Worm (Caenorhabditis elegans): ENCODE measurements around the gene rpl-25.1.

The rpl-25.1 gene

ce11 chrX:4715107-4715506 is at the start of gene rpl-25.1:
rpl-25.1 (plus strand) TSS chrX:4715178.
- TF ChIP-seq him-1 (tag; optimal IDR thresholded peaks at IDR 0.05) (no peak), dao-5 (tag; optimal IDR thresholded peaks at IDR 0.05) (no peak), W03F9.2 (tag; optimal IDR thresholded peaks at IDR 0.05) (no peak)

DNA sequence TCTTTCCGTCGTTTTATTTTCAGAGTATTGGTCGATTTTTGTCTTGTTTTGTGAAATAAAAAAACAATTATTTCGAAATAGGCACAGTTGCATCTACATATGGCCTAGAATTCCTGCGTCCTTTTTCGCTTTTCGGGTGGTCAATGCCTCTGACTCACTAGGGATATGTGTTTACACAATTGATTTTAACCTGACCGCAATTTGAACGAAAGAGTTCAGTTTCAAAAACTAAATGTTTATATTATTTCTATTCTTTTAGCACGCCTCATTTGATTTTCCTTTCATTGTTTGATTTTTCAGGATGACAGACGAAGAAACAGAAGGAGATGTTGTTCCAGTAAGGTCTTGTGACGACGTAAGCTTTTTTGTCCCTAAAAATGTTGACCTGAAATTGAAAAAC is 47.2 kb upstream of the rpl-25.1 start, which contains the start of gene mfsd-12:
mfsd-12 (plus strand) TSS at position 301 of the 400 bp plus-strand sequence.
- TF ChIP-seq W03F9.2 (tag; optimal IDR thresholded peaks at IDR 0.05) (no peak), dao-5 (tag; optimal IDR thresholded peaks at IDR 0.05) (no peak), him-1 (tag; optimal IDR thresholded peaks at IDR 0.05) (no peak)

ce11 chrX:4671837-4672236 is 43.1 kb upstream of the rpl-25.1 start:
- TF ChIP-seq him-1 (tag; optimal IDR thresholded peaks at IDR 0.05) = no peak
- TF ChIP-seq dao-5 (tag; optimal IDR thresholded peaks at IDR 0.05) = no peak
- TF ChIP-seq W03F9.2 (tag; optimal IDR thresholded peaks at IDR 0.05) = no peak

- TF ChIP-seq W03F9.2 (tag; optimal IDR thresholded peaks at IDR 0.05) (no peak), dao-5 (tag; optimal IDR thresholded peaks at IDR 0.05) (no peak), him-1 (tag; optimal IDR thresholded peaks at IDR 0.05) (no peak)
Observed at ce11 chrX:4673165-4673756, 41.7 kb upstream of the rpl-25.1 start, which contains the start of gene tmem-135. tmem-135 (plus strand) TSS chrX:4673706.

ce11 chrX:4676702-4677101 is 38.3 kb upstream of the rpl-25.1 start:
- no peak for TF ChIP-seq W03F9.2 (tag; optimal IDR thresholded peaks at IDR 0.05)
- TF ChIP-seq him-1 (tag; optimal IDR thresholded peaks at IDR 0.05) = no peak
- TF ChIP-seq dao-5 (tag; optimal IDR thresholded peaks at IDR 0.05) = no peak

- no peak for TF ChIP-seq him-1 (tag; optimal IDR thresholded peaks at IDR 0.05)
- TF ChIP-seq dao-5 (tag; optimal IDR thresholded peaks at IDR 0.05) = no peak
- TF ChIP-seq W03F9.2 (tag; optimal IDR thresholded peaks at IDR 0.05) = no peak
Observed at ce11 chrX:4678029-4678428, 36.9 kb upstream of the rpl-25.1 start, which contains the start of gene flp-11. flp-11 (minus strand) TSS chrX:4678129.

DNA sequence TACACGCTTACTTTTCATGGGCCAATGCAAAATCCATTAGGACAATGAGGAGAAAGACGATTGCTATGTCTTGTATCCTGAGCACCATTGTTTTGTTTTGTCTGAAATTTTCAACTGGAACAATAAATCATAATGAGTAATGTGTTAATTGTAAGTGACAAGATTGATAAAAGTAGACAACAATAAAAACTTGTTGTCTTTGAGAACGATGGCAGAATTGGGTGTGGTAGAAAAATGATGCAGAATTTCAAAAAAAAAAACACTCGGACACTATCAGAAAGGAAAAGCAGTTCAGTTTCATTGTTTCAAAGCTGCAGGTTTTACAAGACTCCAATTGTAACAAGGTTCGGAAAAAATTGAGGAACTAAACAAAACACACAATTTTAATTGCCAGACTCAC is 32.4 kb upstream of the rpl-25.1 start, which contains the start of gene K02G10.15:
K02G10.15 (minus strand) TSS at position 101 of the 400 bp plus-strand sequence.
- TF ChIP-seq him-1 (tag; optimal IDR thresholded peaks at IDR 0.05) (no peak), dao-5 (tag; optimal IDR thresholded peaks at IDR 0.05) (no peak), W03F9.2 (tag; optimal IDR thresholded peaks at IDR 0.05) (no peak)

DNA sequence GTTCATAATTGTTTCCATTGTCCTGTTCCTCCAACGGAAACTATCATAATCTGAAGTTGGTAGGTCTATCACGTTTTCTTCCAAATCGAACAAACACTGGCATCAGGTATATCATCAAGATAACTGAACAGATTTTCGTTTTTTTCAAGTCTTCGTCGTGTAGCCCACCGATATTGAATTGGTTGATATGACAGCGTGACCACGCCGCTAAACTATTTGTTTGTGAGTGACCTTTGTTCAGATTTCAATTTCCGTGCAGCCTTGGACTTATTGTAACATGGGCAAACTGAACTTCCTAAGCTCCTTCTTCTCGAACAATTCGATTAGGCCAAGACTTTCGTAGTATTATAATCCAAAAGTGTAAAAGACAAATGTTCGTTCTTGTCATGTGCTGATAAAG is 29.4 kb upstream of the rpl-25.1 start:
- TF ChIP-seq W03F9.2 (tag; optimal IDR thresholded peaks at IDR 0.05) (no peak), him-1 (tag; optimal IDR thresholded peaks at IDR 0.05) (no peak), dao-5 (tag; optimal IDR thresholded peaks at IDR 0.05) (no peak)

ce11 chrX:4691148-4691773 is 23.7 kb upstream of the rpl-25.1 start, which contains the start of gene K02G10.5:
K02G10.5 (minus strand) TSS chrX:4691198.
- TF ChIP-seq dao-5 (tag; optimal IDR thresholded peaks at IDR 0.05) = no peak
- no peak for TF ChIP-seq W03F9.2 (tag; optimal IDR thresholded peaks at IDR 0.05)
- no peak for TF ChIP-seq him-1 (tag; optimal IDR thresholded peaks at IDR 0.05)

ce11 chrX:4694611-4695370 is 20.2 kb upstream of the rpl-25.1 start:
- no peak for TF ChIP-seq him-1 (tag; optimal IDR thresholded peaks at IDR 0.05)
- no peak for TF ChIP-seq W03F9.2 (tag; optimal IDR thresholded peaks at IDR 0.05)
- TF ChIP-seq dao-5 (tag; optimal IDR thresholded peaks at IDR 0.05) = no peak

- no peak for TF ChIP-seq him-1 (tag; optimal IDR thresholded peaks at IDR 0.05)
- TF ChIP-seq dao-5 (tag; optimal IDR thresholded peaks at IDR 0.05) = no peak
- no peak for TF ChIP-seq W03F9.2 (tag; optimal IDR thresholded peaks at IDR 0.05)
Observed at ce11 chrX:4698271-4698670, 16.7 kb upstream of the rpl-25.1 start.

DNA sequence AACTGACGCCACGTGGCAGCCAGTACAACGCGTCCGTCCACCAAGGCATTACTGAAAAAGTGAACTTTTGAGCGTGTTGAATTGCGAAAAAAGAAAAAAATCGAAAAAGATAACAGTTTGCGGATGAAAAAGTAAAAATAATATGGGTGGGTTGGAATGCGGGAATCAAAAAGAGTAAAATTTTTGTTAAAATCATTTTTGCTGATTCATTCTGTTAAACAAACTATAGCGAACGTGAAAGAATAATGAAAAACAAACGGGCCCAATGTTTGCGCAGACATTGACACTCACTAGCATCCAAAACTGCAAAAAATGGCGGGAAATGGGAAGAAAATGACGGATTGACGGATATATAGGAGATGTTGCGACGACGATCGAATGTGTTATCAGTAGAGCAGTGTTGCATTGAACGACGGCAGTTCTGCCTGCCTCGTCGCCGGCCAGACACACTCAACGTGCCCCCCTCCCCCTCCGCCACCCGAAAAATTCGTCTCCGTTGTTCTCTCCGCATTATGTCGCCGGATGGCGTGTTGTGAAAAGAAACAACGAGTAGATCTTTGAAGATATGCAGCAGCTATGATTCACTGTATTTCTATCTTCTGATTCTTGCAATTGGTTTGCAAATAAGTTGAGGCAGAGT is 15.4 kb upstream of the rpl-25.1 start, which contains the start of gene hyl-2:
hyl-2 (minus strand) TSS at position 51 of the 640 bp plus-strand sequence.
- no peak for TF ChIP-seq dao-5 (tag; optimal IDR thresholded peaks at IDR 0.05)
- TF ChIP-seq him-1 (tag; optimal IDR thresholded peaks at IDR 0.05) = no peak
- TF ChIP-seq W03F9.2 (tag; optimal IDR thresholded peaks at IDR 0.05) = no peak

DNA sequence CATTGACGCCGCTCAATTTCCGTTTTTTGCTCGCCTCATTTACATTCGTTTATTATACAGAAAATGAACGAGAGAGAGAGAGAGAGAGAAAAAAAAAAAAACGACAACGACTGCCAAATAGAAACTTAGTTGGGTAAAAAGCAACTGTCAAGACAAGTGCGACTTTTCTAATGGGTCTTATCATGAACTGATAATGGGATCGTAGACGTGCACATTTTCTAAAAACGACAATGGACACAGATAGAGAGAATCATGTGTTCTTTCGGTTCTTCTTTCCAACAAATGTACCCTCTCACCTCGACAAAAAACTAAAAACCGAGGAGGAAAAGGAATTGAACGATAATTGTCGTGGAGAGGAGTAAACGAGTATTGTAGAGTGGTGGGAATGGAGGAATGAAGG is 14.9 kb upstream of the rpl-25.1 start:
- TF ChIP-seq W03F9.2 (tag; optimal IDR thresholded peaks at IDR 0.05) (no peak), dao-5 (tag; optimal IDR thresholded peaks at IDR 0.05) (no peak), him-1 (tag; optimal IDR thresholded peaks at IDR 0.05) (no peak)
